Worm (Caenorhabditis elegans) whole organism, midembryonic: ENCODE measurements around the gene ZK856.6.

ENCODE experiments used
- T22C8.4 ChIP-seq: fragments of 200-800 bp; sonication (Bioruptor generic); IDR thresholded peaks from 2 replicates; pipeline ENCODE4 v1.3.6; 2022; ENCODE audit warnings: missing genetic modification characterization, missing compliant biosample characterization
- tab-1 ChIP-seq: fragments of 200-800 bp; sonication (Bioruptor generic); IDR thresholded peaks from 2 replicates; pipeline ENCODE4 v1.3.6; 2022; ENCODE audit warnings: missing genetic modification characterization, missing compliant biosample characterization

- TF ChIP-seq tab-1 (GFP tag; lab: Robert Waterston, UW) (no peak), T22C8.4 (no peak)
These were observed 13.5 kb downstream of the ZK856.6 start, which contains the start of gene zhit-3 for ce11 chrV:10212027-10212426.
